Fruit fly (Drosophila melanogaster) S2 (cell line): Measurements from ENCODE around the gene CG10907.

Experiments used
- CG8478 ChIP-seq: fragments of >200 bp; optimal IDR thresholded peaks from 2 replicates; lab custom pipeline; 2018
- CTCF ChIP-seq, 2 experiments: fragments of >200 bp; optimal IDR thresholded peaks; 2 replicates each; lab custom pipeline; 2018

Gene CG10907

dm6 chr3L:11793233-11793800 lies at the start of gene CG10907, which contains the start of gene twy:
Gene CG10907 (plus strand): TSS chr3L:11793514.
Gene twy (minus strand): TSS chr3L:11793283.
- TF ChIP-seq CG8478 (lab: Kevin White, UChicago) (no peak), CTCF (optimal IDR thresholded peaks at IDR 0.05; lab: Kevin White, UChicago) (no peak)

dm6 chr3L:11751005-11751404 lies 42.3 kb upstream of the CG10907 start, which contains the start of gene Gr68a:
Gene Gr68a (plus strand): TSS chr3L:11751305.
- TF ChIP-seq CTCF (optimal IDR thresholded peaks at IDR 0.05; lab: Kevin White, UChicago) (no peak), CG8478 (lab: Kevin White, UChicago) (no peak)

dm6 chr3L:11764930-11765329 lies 28.4 kb upstream of the CG10907 start:
- TF ChIP-seq CTCF (optimal IDR thresholded peaks at IDR 0.05; lab: Kevin White, UChicago), result no peak
- no peak for TF ChIP-seq CG8478 (lab: Kevin White, UChicago)

dm6 chr3L:11765695-11766232 lies 27.6 kb upstream of the CG10907 start, which contains the start of gene loaf:
Gene loaf (minus strand): TSS chr3L:11766182.
- TF ChIP-seq CTCF (optimal IDR thresholded peaks at IDR 0.05; lab: Kevin White, UChicago) (no peak), CG8478 (lab: Kevin White, UChicago) (no peak)

dm6 chr3L:11766563-11766962 lies 26.8 kb upstream of the CG10907 start:
- no peak for TF ChIP-seq CG8478 (lab: Kevin White, UChicago)
- no peak for TF ChIP-seq CTCF (optimal IDR thresholded peaks at IDR 0.05; lab: Kevin White, UChicago)

- no peak for TF ChIP-seq CG8478 (lab: Kevin White, UChicago)
- no peak for TF ChIP-seq CTCF (optimal IDR thresholded peaks at IDR 0.05; lab: Kevin White, UChicago)
Measured at dm6 chr3L:11772057-11772456, 21.3 kb upstream of the CG10907 start, which contains the start of gene Muc68D. Gene Muc68D (minus strand): TSS chr3L:11772157.

- no peak for TF ChIP-seq CG8478 (lab: Kevin White, UChicago)
Measured at dm6 chr3L:11772608-11773017, 20.7 kb upstream of the CG10907 start.

dm6 chr3L:11773796-11774195 lies 19.5 kb upstream of the CG10907 start:
- TF ChIP-seq CTCF (optimal IDR thresholded peaks at IDR 0.05; lab: Kevin White, UChicago) (no peak), CG8478 (lab: Kevin White, UChicago) (no peak)

- TF ChIP-seq CG8478 (lab: Kevin White, UChicago), result no peak
- no peak for TF ChIP-seq CTCF (optimal IDR thresholded peaks at IDR 0.05; lab: Kevin White, UChicago)
Measured at dm6 chr3L:11774401-11774800, 18.9 kb upstream of the CG10907 start, which contains the start of gene Tim13. Gene Tim13 (minus strand): TSS chr3L:11774501.

- TF ChIP-seq CTCF (optimal IDR thresholded peaks at IDR 0.05; lab: Kevin White, UChicago) (no peak), CG8478 (lab: Kevin White, UChicago) (no peak)
Measured at dm6 chr3L:11776731-11777130, 16.6 kb upstream of the CG10907 start, which contains the start of gene CG14131. Gene CG14131 (plus strand): TSS chr3L:11777073.

- TF ChIP-seq CTCF (optimal IDR thresholded peaks at IDR 0.05; lab: Kevin White, UChicago) (no peak), CG8478 (lab: Kevin White, UChicago) (no peak)
Measured at dm6 chr3L:11777348-11777958, 15.9 kb upstream of the CG10907 start.

- TF ChIP-seq CG8478 (lab: Kevin White, UChicago) (no peak), CTCF (optimal IDR thresholded peaks at IDR 0.05; lab: Kevin White, UChicago) (no peak)
Measured at dm6 chr3L:11785291-11785690, 8.0 kb upstream of the CG10907 start.

dm6 chr3L:11788195-11788594 lies 5.1 kb upstream of the CG10907 start:
- TF ChIP-seq CG8478 (lab: Kevin White, UChicago) (no peak), CTCF (optimal IDR thresholded peaks at IDR 0.05; lab: Kevin White, UChicago) (no peak)

dm6 chr3L:11788936-11789352 lies 4.4 kb upstream of the CG10907 start:
- TF ChIP-seq CG8478 (lab: Kevin White, UChicago) (no peak), CTCF (optimal IDR thresholded peaks at IDR 0.05; lab: Kevin White, UChicago) (no peak)

dm6 chr3L:11789773-11790172 lies 3.5 kb upstream of the CG10907 start, which contains the start of gene Pi3K68D:
Gene Pi3K68D (minus strand): TSS chr3L:11790013.
- no peak for TF ChIP-seq CG8478 (lab: Kevin White, UChicago)
- TF ChIP-seq CTCF (optimal IDR thresholded peaks at IDR 0.05; lab: Kevin White, UChicago), result peak; percentile 43 to 67
